Worm (Caenorhabditis elegans) whole organism, L4 larva: ENCODE results near the gene clc-17.

Experiments
- D1046.2 ChIP-seq: fragments of 200-800 bp; sonication (Bioruptor generic); IDR thresholded peaks from 2 replicates; pipeline ENCODE4 v1.3.6; 2022; ENCODE audit warnings: missing genetic modification characterization, missing compliant biosample characterization
- F37D6.2 ChIP-seq: sonication (generic microtip); optimal IDR thresholded peaks from 2 replicates; lab custom pipeline; 2016; ENCODE audit warnings: mild to moderate bottlenecking, missing genetic modification characterization, missing compliant biosample characterization
- R02D3.7 ChIP-seq: fragments of 150-350 bp; sonication (generic microtip); optimal IDR thresholded peaks from 3 replicates; lab custom pipeline; 2014; ENCODE audit warnings: missing biosample characterization, missing genetic modification characterization
- T26A8.4 ChIP-seq: fragments of 200-800 bp; sonication (Bioruptor generic); IDR thresholded peaks from 2 replicates; pipeline ENCODE4 v1.3.6; 2022; ENCODE audit warnings: missing genetic modification characterization, missing compliant biosample characterization
- Y105C5A.15 ChIP-seq: fragments of 200-800 bp; sonication (Bioruptor generic); IDR thresholded peaks from 2 replicates; pipeline ENCODE4 v1.3.6; 2022; ENCODE audit warnings: missing genetic modification characterization, missing compliant biosample characterization
- Y48G9A.11 ChIP-seq: fragments of 200-800 bp; sonication (Bioruptor generic); IDR thresholded peaks from 2 replicates; pipeline ENCODE4 v1.3.6; 2022; ENCODE audit warnings: missing genetic modification reagents, missing genetic modification characterization, missing compliant biosample characterization
- aha-1 ChIP-seq: fragments of 150-350 bp; peaks from one replicate; lab custom pipeline; 2014; ENCODE audit warnings: missing biosample characterization, missing genetic modification characterization
- arid-1 ChIP-seq: fragments of 200-800 bp; sonication (Bioruptor generic); conservative IDR thresholded peaks from 2 replicates; pipeline ENCODE4 v1.3.6; 2022; ENCODE audit warnings: missing genetic modification reagents, missing genetic modification characterization, missing compliant biosample characterization
- attf-4 ChIP-seq: sonication (generic microtip); optimal IDR thresholded peaks from 3 replicates; lab custom pipeline; 2017; ENCODE audit warnings: missing biosample characterization, missing genetic modification characterization
- ceh-44 ChIP-seq: fragments of 200-800 bp; sonication (Bioruptor generic); IDR thresholded peaks from 2 replicates; pipeline ENCODE4 v1.3.6; 2022; ENCODE audit warnings: missing genetic modification reagents, missing genetic modification characterization, missing compliant biosample characterization
- cey-2 ChIP-seq: sonication (generic microtip); optimal IDR thresholded peaks from 3 replicates; lab custom pipeline; 2017; ENCODE audit warnings: missing genetic modification characterization, mild to moderate bottlenecking, missing compliant biosample characterization, antibody characterized with exemption, borderline replicate concordance; ENCODE audit not compliant: insufficient read depth
- daf-16 ChIP-seq, 3 experiments: sonication (generic microtip); optimal IDR thresholded peaks; 2 replicates each; lab custom pipeline; 2016 to 2017; ENCODE audit warnings: missing genetic modification characterization in 3 of 3, missing genetic modification reagents in 3 of 3, mild to moderate bottlenecking in 2 of 3, missing compliant biosample characterization in 2 of 3, missing biosample characterization in 1 of 3, moderate library complexity in 1 of 3
- daf-8 ChIP-seq: fragments of 200-800 bp; sonication (Bioruptor generic); IDR thresholded peaks from 2 replicates; pipeline ENCODE4 v1.3.6; 2022; ENCODE audit warnings: missing genetic modification characterization, missing compliant biosample characterization
- dmd-6 ChIP-seq: fragments of 200-800 bp; sonication (Bioruptor generic); IDR thresholded peaks from 2 replicates; pipeline ENCODE4 v1.3.6; 2022; ENCODE audit warnings: missing genetic modification reagents, missing genetic modification characterization, missing compliant biosample characterization
- duxl-1 ChIP-seq: sonication (generic microtip); optimal IDR thresholded peaks from 2 replicates; lab custom pipeline; 2016; ENCODE audit warnings: mild to moderate bottlenecking, missing genetic modification characterization, moderate library complexity, missing compliant biosample characterization; ENCODE audit not compliant: poor library complexity
- dve-1 ChIP-seq: sonication (generic microtip); optimal IDR thresholded peaks from 2 replicates; lab custom pipeline; 2017; ENCODE audit warnings: antibody characterized with exemption, mild to moderate bottlenecking, missing genetic modification characterization, missing compliant biosample characterization; ENCODE audit not compliant: insufficient read depth
- egl-43 ChIP-seq: fragments of 200-800 bp; sonication (Bioruptor generic); IDR thresholded peaks from 2 replicates; pipeline ENCODE4 v1.3.6; 2022; ENCODE audit warnings: missing genetic modification reagents, missing genetic modification characterization, missing compliant biosample characterization
- fos-1 ChIP-seq: fragments of 150-350 bp; optimal IDR thresholded peaks from 2 replicates; lab custom pipeline; 2014; ENCODE audit warnings: missing biosample characterization, missing genetic modification characterization
- hif-1 ChIP-seq, 2 experiments: sonication (generic microtip); optimal IDR thresholded peaks; 2 replicates each; lab custom pipeline; 2016 to 2017; ENCODE audit warnings: missing compliant biosample characterization in 2 of 2, missing genetic modification characterization in 2 of 2, missing genetic modification reagents in 2 of 2, missing genotype in 2 of 2, mild to moderate bottlenecking in 1 of 2
- hlh-11 ChIP-seq: fragments of 200-800 bp; sonication (Bioruptor generic); optimal IDR thresholded peaks from 2 replicates; lab custom pipeline; 2018; ENCODE audit warnings: mild to moderate bottlenecking, missing genetic modification characterization, missing compliant biosample characterization
- hlh-30 ChIP-seq: sonication (generic microtip); optimal IDR thresholded peaks from 2 replicates; lab custom pipeline; 2017; ENCODE audit warnings: antibody characterized with exemption, mild to moderate bottlenecking, missing genetic modification characterization, missing compliant biosample characterization; ENCODE audit not compliant: insufficient read depth
- lin-1 ChIP-seq: fragments of 200-800 bp; sonication (Bioruptor generic); IDR thresholded peaks from 2 replicates; pipeline ENCODE4 v1.3.6; 2022; ENCODE audit warnings: missing genetic modification reagents, missing genetic modification characterization, missing compliant biosample characterization
- lin-13 ChIP-seq: fragments of 150-350 bp; optimal IDR thresholded peaks from 2 replicates; lab custom pipeline; 2014; ENCODE audit warnings: missing biosample characterization, missing genetic modification reagents, missing genetic modification characterization
- lin-15B ChIP-seq: fragments of 150-350 bp; sonication (generic microtip); optimal IDR thresholded peaks from 3 replicates; lab custom pipeline; 2014; ENCODE audit warnings: missing biosample characterization, missing genetic modification characterization
- lin-29 ChIP-seq: fragments of 200-800 bp; sonication (Bioruptor generic); IDR thresholded peaks from 2 replicates; pipeline ENCODE4 v1.3.6; 2022; ENCODE audit warnings: missing genetic modification reagents, missing genetic modification characterization, missing compliant biosample characterization
- madf-5 ChIP-seq, 2 experiments: fragments of 200-800 bp; sonication (Bioruptor generic); IDR thresholded peaks; 2 replicates each; pipeline ENCODE4 v1.3.6; 2022; ENCODE audit warnings: missing compliant biosample characterization in 2 of 2, missing genetic modification characterization in 2 of 2
- mxl-3 ChIP-seq: fragments of 200-800 bp; sonication (Bioruptor generic); optimal IDR thresholded peaks from 2 replicates; lab custom pipeline; 2018; ENCODE audit warnings: mild to moderate bottlenecking, missing genetic modification characterization, missing compliant biosample characterization
- nhr-102 ChIP-seq: sonication (generic microtip); optimal IDR thresholded peaks from 2 replicates; lab custom pipeline; 2016; ENCODE audit warnings: mild to moderate bottlenecking, missing genetic modification characterization, moderate library complexity, missing compliant biosample characterization
- nhr-28 ChIP-seq: fragments of 150-350 bp; optimal IDR thresholded peaks from 2 replicates; lab custom pipeline; 2014; ENCODE audit warnings: missing biosample characterization, missing genetic modification characterization
- nhr-76 ChIP-seq: fragments of 150-350 bp; optimal IDR thresholded peaks from 2 replicates; lab custom pipeline; 2014; ENCODE audit warnings: missing biosample characterization, missing genetic modification characterization
- nhr-77 ChIP-seq: fragments of 150-350 bp; optimal IDR thresholded peaks from 2 replicates; lab custom pipeline; 2014; ENCODE audit warnings: missing biosample characterization, missing genetic modification characterization
- sdz-12 ChIP-seq: fragments of 200-800 bp; sonication (Bioruptor generic); optimal IDR thresholded peaks from 2 replicates; lab custom pipeline; 2018; ENCODE audit warnings: mild to moderate bottlenecking, missing genetic modification characterization, missing compliant biosample characterization
- snpc-1.2 ChIP-seq: fragments of 200-800 bp; sonication (Bioruptor generic); IDR thresholded peaks from 2 replicates; pipeline ENCODE4 v1.3.6; 2022; ENCODE audit warnings: missing genetic modification reagents, missing genetic modification characterization, missing compliant biosample characterization
- tag-97 ChIP-seq: fragments of 200-800 bp; sonication (Bioruptor generic); IDR thresholded peaks from 2 replicates; pipeline ENCODE4 v1.3.6; 2022; ENCODE audit warnings: missing genetic modification characterization, missing compliant biosample characterization
- unc-130 ChIP-seq: sonication (generic microtip); optimal IDR thresholded peaks from 2 replicates; lab custom pipeline; 2016; ENCODE audit warnings: missing genetic modification reagents, missing genetic modification characterization, missing compliant biosample characterization
- unc-62 ChIP-seq, 3 experiments: fragments of 150-350 bp in 1 of 3; sonication (generic microtip); optimal IDR thresholded peaks in 2 of 3; peaks in 1 of 3; 1 replicate in 1 of 3; 2 replicates in 2 of 3; lab custom pipeline; 2014 to 2017; ENCODE audit warnings: missing biosample characterization in 3 of 3, missing genetic modification characterization in 3 of 3, missing genetic modification reagents in 3 of 3, missing genotype in 1 of 3
- vab-7 ChIP-seq: fragments of 200-800 bp; sonication (Bioruptor generic); IDR thresholded peaks from 2 replicates; pipeline ENCODE4 v1.3.6; 2022; ENCODE audit warnings: missing genetic modification reagents, missing genetic modification characterization, missing compliant biosample characterization

Gene clc-17

ce11 chrX:11107076-11107475 lies at the start of gene clc-17:
TSS of gene clc-17 (plus strand) at chrX:11107376.
- no peak for TF ChIP-seq lin-15B
- TF ChIP-seq aha-1 (tag; lab: Kevin White, UChicago), result peak; percentile 4
- TF ChIP-seq, all 104 proteins: peak for 1

ce11 chrX:11059744-11060143 lies 47.4 kb upstream of the clc-17 start, which contains the start of gene lpr-6:
TSS of gene lpr-6 (plus strand) at chrX:11059994.
- TF ChIP-seq lin-1 (GFP tag; lab: Robert Waterston, UW) (no peak), nhr-102 (tag; lab: Kevin White, UChicago) (peak; percentile 18), hlh-11 (tag; lab: Kevin White, UChicago) (peak; percentile 22), vab-7 (no peak), T26A8.4 (GFP tag; lab: Robert Waterston, UW) (peak; percentile 35; the same call in 1 of the 2 replicates), arid-1 (GFP tag; lab: Robert Waterston, UW) (no peak), tag-97 (GFP tag; lab: Robert Waterston, UW) (0 out of 2 replicates have a peak, but pooled peaks have one; percentile 17), duxl-1 (peak; percentile 58), nhr-77 (tag; lab: Kevin White, UChicago) (no peak)

- TF ChIP-seq sdz-12 (GFP tag; lab: Kevin White, UChicago), result no peak
- TF ChIP-seq fos-1 (tag; lab: Kevin White, UChicago), result no peak
- TF ChIP-seq unc-130, result no peak
- no peak for TF ChIP-seq madf-5 (GFP tag; IDR thresholded peaks at IDR 0.05; lab: Robert Waterston, UW)
- TF ChIP-seq Y48G9A.11 (GFP tag; lab: Robert Waterston, UW), result no peak
- no peak for TF ChIP-seq nhr-102 (tag; lab: Kevin White, UChicago)
- peak; percentile 31 for TF ChIP-seq nhr-28
- TF ChIP-seq hlh-30 (tag; lab: Kevin White, UChicago), result peak; percentile 1
- TF ChIP-seq hif-1 (tag; optimal IDR thresholded peaks at IDR 0.05; lab: Kevin White, UChicago), result no peak
- TF ChIP-seq mxl-3 (GFP tag; lab: Kevin White, UChicago), result peak; percentile 4
- TF ChIP-seq dmd-6, result no peak
These were observed 46.2 kb upstream of the clc-17 start for ce11 chrX:11060940-11061339.

- no peak for TF ChIP-seq D1046.2 (GFP tag; lab: Robert Waterston, UW)
- no peak for TF ChIP-seq ceh-44
- TF ChIP-seq snpc-1.2 (GFP tag; lab: Robert Waterston, UW), result no peak
These were observed 45.3 kb upstream of the clc-17 start, which contains the start of gene lpr-5 for ce11 chrX:11061904-11062303. TSS of gene lpr-5 (plus strand) at chrX:11062123.

- TF ChIP-seq hlh-11 (tag; lab: Kevin White, UChicago), result peak; percentile 52
- peak in 1 of 2 experiments; percentile 91 for TF ChIP-seq unc-62 (GFP tag; optimal IDR thresholded peaks at IDR 0.05 in 1 of 2; lab: Kevin White, UChicago)
- TF ChIP-seq unc-62 (tag; optimal IDR thresholded peaks at IDR 0.05; lab: Kevin White, UChicago), result no peak
- no peak for TF ChIP-seq cey-2
- TF ChIP-seq nhr-28, result peak; percentile 19
- peak; percentile 34; the same call in 1 of the 2 replicates for TF ChIP-seq egl-43 (GFP tag; lab: Robert Waterston, UW)
- TF ChIP-seq attf-4 (tag; lab: Kevin White, UChicago), result no peak
- TF ChIP-seq, all 104 proteins: peak for 4
These were observed 42.4 kb upstream of the clc-17 start, which contains the start of gene lpr-4 for ce11 chrX:11064799-11065198. TSS of gene lpr-4 (plus strand) at chrX:11065126.

- TF ChIP-seq lin-29 (no peak), R02D3.7 (tag; lab: Kevin White, UChicago) (no peak), snpc-1.2 (GFP tag; lab: Robert Waterston, UW) (no peak), lin-13 (GFP tag; lab: Kevin White, UChicago) (no peak), daf-16 (GFP tag; optimal IDR thresholded peaks at IDR 0.05; lab: Kevin White, UChicago) (no peak), daf-16 (tag; optimal IDR thresholded peaks at IDR 0.05; lab: Kevin White, UChicago) (no peak), F37D6.2 (tag; lab: Kevin White, UChicago) (no peak), Y48G9A.11 (GFP tag; lab: Robert Waterston, UW) (no peak), nhr-76 (tag; lab: Kevin White, UChicago) (no peak), dve-1 (no peak), Y105C5A.15 (GFP tag; lab: Robert Waterston, UW) (no peak), daf-8 (GFP tag; lab: Robert Waterston, UW) (no peak), mxl-3 (GFP tag; lab: Kevin White, UChicago) (no peak), madf-5 (GFP tag; IDR thresholded peaks at IDR 0.05; lab: Robert Waterston, UW) (no peak)
These were observed 39.9 kb upstream of the clc-17 start for ce11 chrX:11067256-11067655.
